Worm (Caenorhabditis elegans): ENCODE measurements around the gene T07E3.3.
A peak's percentile ranks its signal among the peaks of the same experiment; 100 is the strongest.

T07E3.3 gene

DNA sequence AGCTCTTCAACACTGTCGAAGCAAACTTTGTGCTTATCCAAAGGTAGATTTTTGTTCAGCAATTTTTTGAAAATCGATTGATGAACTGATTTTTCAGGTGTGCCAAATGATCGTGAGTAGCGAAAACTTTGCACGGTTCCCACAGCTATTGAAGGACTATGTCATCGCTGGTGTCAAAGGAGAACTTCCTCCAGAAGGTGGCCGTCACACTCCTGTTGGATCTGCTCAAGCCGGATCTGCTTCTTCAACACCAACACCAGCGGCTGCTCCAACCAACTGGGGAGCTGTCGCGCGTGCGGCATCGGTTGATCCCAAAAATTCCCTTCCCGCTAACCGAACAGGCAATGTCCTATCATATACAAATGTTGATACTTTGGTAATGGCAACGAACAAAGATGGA lies 49.7 kb downstream of the T07E3.3 start:
- no peak for TF ChIP-seq T20F7.1 (GFP tag; optimal IDR thresholded peaks at IDR 0.05)
- peak; percentile 43; the same call in 1 of the 2 replicates for TF ChIP-seq set-16 (GFP tag; IDR thresholded peaks at IDR 0.05)

DNA sequence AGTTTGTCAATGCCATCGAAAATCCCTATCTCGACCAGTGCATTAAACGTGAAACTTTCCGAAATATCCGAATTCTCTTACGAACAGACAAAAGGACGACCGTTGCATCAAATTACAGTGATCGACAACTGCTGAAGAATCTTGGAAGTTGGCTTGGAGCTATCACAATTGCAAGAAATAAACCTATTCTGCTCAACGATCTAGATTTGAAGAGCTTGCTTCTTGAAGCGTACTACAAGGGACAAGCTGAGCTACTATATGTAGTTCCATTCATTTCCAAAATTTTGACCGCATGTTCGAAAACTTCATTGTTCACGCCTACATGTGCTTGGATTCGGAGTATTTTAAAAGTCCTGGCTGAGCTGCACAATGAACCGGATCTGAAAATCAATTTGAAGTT lies 50.3 kb downstream of the T07E3.3 start:
- TF ChIP-seq daf-12 (tag; optimal IDR thresholded peaks at IDR 0.05) (no peak), egl-43 (GFP tag; IDR thresholded peaks at IDR 0.05) (no peak), aha-1 (tag) (peak; percentile 95), unc-62 (GFP tag; optimal IDR thresholded peaks at IDR 0.05 in 1 of 2) (peak in 1 of 2 experiments; percentile 85), unc-62 (tag; optimal IDR thresholded peaks at IDR 0.05) (no peak), hmg-1.1 (GFP tag; IDR thresholded peaks at IDR 0.05) (no peak)
